Worm (Caenorhabditis elegans) whole organism, early embryonic: ENCODE data around the gene rps-24.

ENCODE experiments used
- aly-1 ChIP-seq: sonication (generic microtip); optimal IDR thresholded peaks from 2 replicates; lab custom pipeline; 2016; ENCODE audit warnings: missing genetic modification characterization, missing compliant biosample characterization
- ama-1 ChIP-seq: fragments of 150-350 bp; optimal IDR thresholded peaks from 2 replicates; lab custom pipeline; 2014
- ceh-13 ChIP-seq: fragments of 200-800 bp; sonication (Bioruptor generic); optimal IDR thresholded peaks from 2 replicates; lab custom pipeline; 2018; ENCODE audit warnings: mild to moderate bottlenecking, missing genetic modification characterization, missing compliant biosample characterization
- ets-7 ChIP-seq: sonication (generic microtip); optimal IDR thresholded peaks from 2 replicates; lab custom pipeline; 2016; ENCODE audit warnings: missing genotype, missing genetic modification characterization, missing compliant biosample characterization
- flt-1 ChIP-seq: fragments of 200-800 bp; sonication (Bioruptor generic); IDR thresholded peaks from 2 replicates; pipeline ENCODE4 v1.3.6; 2022; ENCODE audit warnings: missing genetic modification characterization, missing compliant biosample characterization
- hnd-1 ChIP-seq: sonication (generic microtip); optimal IDR thresholded peaks from 2 replicates; lab custom pipeline; 2016; ENCODE audit warnings: missing genetic modification characterization, missing compliant biosample characterization
- scrt-1 ChIP-seq: fragments of 200-800 bp; sonication (Bioruptor generic); IDR thresholded peaks from 2 replicates; pipeline ENCODE4 v1.3.6; 2022; ENCODE audit warnings: missing genetic modification characterization, missing compliant biosample characterization
- tbx-11 ChIP-seq: fragments of 200-800 bp; sonication (Bioruptor generic); IDR thresholded peaks from 2 replicates; pipeline ENCODE4 v1.3.6; 2022; ENCODE audit warnings: missing genetic modification characterization, missing compliant biosample characterization
- tra-4 ChIP-seq: sonication (generic microtip); optimal IDR thresholded peaks from 2 replicates; lab custom pipeline; 2017; ENCODE audit warnings: missing genetic modification characterization, missing compliant biosample characterization

DNA sequence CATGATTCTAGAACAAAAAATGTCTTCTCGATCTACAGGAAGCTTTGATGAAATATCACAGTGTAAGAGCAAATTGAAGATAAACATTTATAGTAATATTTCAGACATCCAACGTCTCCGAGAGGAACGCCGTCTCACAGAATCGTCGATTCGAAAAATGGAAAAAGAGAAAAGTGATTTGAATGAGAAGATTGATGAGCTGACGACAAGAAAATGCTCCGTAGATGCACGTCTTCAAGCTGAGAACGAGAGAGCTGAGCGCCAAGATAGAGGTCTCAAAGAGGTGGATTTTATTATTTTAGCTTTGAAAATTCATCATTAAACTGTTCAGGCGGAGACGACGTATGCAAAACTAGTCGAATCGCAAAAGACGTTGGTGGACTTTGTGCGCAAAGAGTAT lies 2.4 kb downstream of the rps-24 start, which contains the start of gene ssna-1:
- peak; percentile 75 for TF ChIP-seq ama-1 (lab: Kevin White, UChicago)
- no peak for TF ChIP-seq ets-7
- no peak for TF ChIP-seq scrt-1
- TF ChIP-seq flt-1 (GFP tag; lab: Robert Waterston, UW): no peak
- no peak for TF ChIP-seq tbx-11 (GFP tag; lab: Robert Waterston, UW)
- no peak for TF ChIP-seq hnd-1 (tag; lab: Kevin White, UChicago)
- no peak for TF ChIP-seq aly-1 (tag; lab: Kevin White, UChicago)
- no peak for TF ChIP-seq tra-4 (tag; lab: Kevin White, UChicago)
- TF ChIP-seq ceh-13 (GFP tag; lab: Kevin White, UChicago): no peak
